Fruit fly (Drosophila melanogaster) whole organism, embryonic: ENCODE data around the gene CG9672.

Source experiments
- Ada2b ChIP-seq: fragments of 200-800 bp; sonication (Bioruptor generic); IDR thresholded peaks from 2 replicates; pipeline ENCODE4 v1.3.6; 2022; ENCODE audit warnings: missing biosample characterization, missing genetic modification characterization
- Adf1 ChIP-seq: fragments of 200-800 bp; sonication (Bioruptor generic); IDR thresholded peaks from 2 replicates; pipeline ENCODE4 v1.3.6; 2022; ENCODE audit warnings: missing biosample characterization, missing genetic modification characterization
- CG10462 ChIP-seq: fragments of 200-800 bp; sonication (Bioruptor generic); optimal IDR thresholded peaks from 2 replicates; lab custom pipeline; 2016; ENCODE audit warnings: missing biosample characterization, missing genetic modification characterization
- CG10959 ChIP-seq: fragments of 200-800 bp; sonication (Bioruptor generic); IDR thresholded peaks from 2 replicates; pipeline ENCODE4 v1.3.6; 2022; ENCODE audit warnings: missing biosample characterization, missing genetic modification characterization
- CG12744 ChIP-seq: fragments of 200-800 bp; sonication (Bioruptor generic); optimal IDR thresholded peaks from 2 replicates; lab custom pipeline; 2016; ENCODE audit warnings: missing biosample characterization, missing genetic modification characterization
- CG13287 ChIP-seq: fragments of 200-800 bp; sonication (Bioruptor generic); IDR thresholded peaks from 2 replicates; pipeline ENCODE4 v1.3.6; 2022; ENCODE audit warnings: missing biosample characterization, missing genetic modification characterization; ENCODE audit not compliant: partially characterized antibody
- CG13296 ChIP-seq: fragments of 200-800 bp; sonication (Bioruptor generic); optimal IDR thresholded peaks from 3 replicates; lab custom pipeline; 2018; ENCODE audit warnings: missing biosample characterization, mild to moderate bottlenecking, missing genetic modification characterization
- CG13894 ChIP-seq: fragments of 200-800 bp; sonication (Bioruptor generic); optimal IDR thresholded peaks from 3 replicates; lab custom pipeline; 2018; ENCODE audit warnings: missing biosample characterization, mild to moderate bottlenecking, missing genetic modification characterization, moderate library complexity
- CG1647 ChIP-seq: fragments of 200-800 bp; sonication (Bioruptor generic); optimal IDR thresholded peaks from 3 replicates; lab custom pipeline; 2016; ENCODE audit warnings: missing biosample characterization, missing genetic modification characterization
- CG30431 ChIP-seq: fragments of 200-800 bp; sonication (Bioruptor generic); optimal IDR thresholded peaks from 2 replicates; lab custom pipeline; 2017; ENCODE audit warnings: missing biosample characterization, missing genetic modification characterization
- CG4424 ChIP-seq: fragments of 200-800 bp; sonication (Bioruptor generic); optimal IDR thresholded peaks from 3 replicates; lab custom pipeline; 2016; ENCODE audit warnings: missing biosample characterization, missing genetic modification characterization
- CG7271 ChIP-seq: fragments of 200-800 bp; sonication (Bioruptor generic); optimal IDR thresholded peaks from 2 replicates; lab custom pipeline; 2018; ENCODE audit warnings: missing biosample characterization, mild to moderate bottlenecking, missing genetic modification characterization, moderate library complexity
- CG9876 ChIP-seq: fragments of 200-800 bp; sonication (Bioruptor generic); optimal IDR thresholded peaks from 2 replicates; lab custom pipeline; 2016; ENCODE audit warnings: missing biosample characterization, missing genetic modification characterization
- CkIIα-i1 ChIP-seq: fragments of 200-800 bp; sonication (Bioruptor generic); IDR thresholded peaks from 2 replicates; pipeline ENCODE4 v1.3.6; 2022; ENCODE audit warnings: missing biosample characterization, missing genetic modification characterization
- Dbx ChIP-seq: fragments of 200-800 bp; sonication (Bioruptor generic); IDR thresholded peaks from 3 replicates; pipeline ENCODE4 v1.3.6; 2022; ENCODE audit warnings: missing biosample characterization, missing genetic modification characterization
- Doc2 ChIP-seq: fragments of 200-800 bp; sonication (Bioruptor generic); IDR thresholded peaks from 2 replicates; pipeline ENCODE4 v1.3.6; 2022; ENCODE audit warnings: missing biosample characterization, missing genetic modification characterization
- E2f2 ChIP-seq: fragments of 200-800 bp; sonication (Bioruptor generic); IDR thresholded peaks from 2 replicates; pipeline ENCODE4 v1.3.6; 2022; ENCODE audit warnings: missing biosample characterization, missing genetic modification characterization
- Fer2 ChIP-seq: fragments of 200-800 bp; sonication (Bioruptor generic); optimal IDR thresholded peaks from 2 replicates; lab custom pipeline; 2018; ENCODE audit warnings: missing biosample characterization, mild to moderate bottlenecking, missing genetic modification characterization, moderate library complexity
- Hand ChIP-seq: fragments of 200-800 bp; sonication (Bioruptor generic); optimal IDR thresholded peaks from 2 replicates; lab custom pipeline; 2017; ENCODE audit warnings: mild to moderate bottlenecking, missing biosample characterization, missing genetic modification reagents, missing genetic modification characterization
- Hr3 ChIP-seq: fragments of 200-800 bp; sonication (Bioruptor generic); optimal IDR thresholded peaks from 3 replicates; lab custom pipeline; 2016; ENCODE audit warnings: missing biosample characterization, missing genetic modification characterization
- NC2β ChIP-seq: fragments of 200-800 bp; sonication (Bioruptor generic); optimal IDR thresholded peaks from 2 replicates; lab custom pipeline; 2016; ENCODE audit warnings: missing biosample characterization, missing genetic modification characterization
- Spps ChIP-seq: fragments of 200-800 bp; sonication (Bioruptor generic); optimal IDR thresholded peaks from 2 replicates; lab custom pipeline; 2018; ENCODE audit warnings: missing biosample characterization, mild to moderate bottlenecking, missing genetic modification characterization
- bcd ChIP-seq: fragments of 200-800 bp; sonication (Bioruptor generic); optimal IDR thresholded peaks from 2 replicates; lab custom pipeline; 2017; ENCODE audit warnings: missing biosample characterization, mild to moderate bottlenecking, missing genetic modification characterization
- bsh ChIP-seq, 2 experiments: fragments of 200-800 bp; sonication (Bioruptor generic); optimal IDR thresholded peaks; 2 replicates each; lab custom pipeline; 2017 to 2018; ENCODE audit warnings: mild to moderate bottlenecking in 2 of 2, missing biosample characterization in 2 of 2, missing genetic modification characterization in 2 of 2, moderate library complexity in 1 of 2
- chm ChIP-seq: fragments of 200-800 bp; sonication (Bioruptor generic); IDR thresholded peaks from 2 replicates; pipeline ENCODE4 v1.3.6; 2022; ENCODE audit warnings: missing biosample characterization, missing genetic modification characterization
- corto ChIP-seq: fragments of 200-800 bp; sonication (Bioruptor generic); optimal IDR thresholded peaks from 2 replicates; lab custom pipeline; 2016; ENCODE audit warnings: missing biosample characterization, mild to moderate bottlenecking, missing genetic modification characterization, moderate library complexity
- danr ChIP-seq: fragments of 200-800 bp; sonication (Bioruptor generic); IDR thresholded peaks from 2 replicates; pipeline ENCODE4 v1.3.6; 2022; ENCODE audit warnings: missing biosample characterization, missing genetic modification characterization
- dmrt99B ChIP-seq: fragments of 200-800 bp; sonication (Bioruptor generic); optimal IDR thresholded peaks from 2 replicates; lab custom pipeline; 2018; ENCODE audit warnings: missing biosample characterization, mild to moderate bottlenecking, missing genetic modification characterization, moderate library complexity
- ems ChIP-seq: fragments of 200-800 bp; sonication (Bioruptor generic); optimal IDR thresholded peaks from 3 replicates; lab custom pipeline; 2016; ENCODE audit warnings: missing biosample characterization, missing genetic modification characterization
- esg ChIP-seq: fragments of 200-800 bp; sonication (Bioruptor generic); conservative IDR thresholded peaks from 2 replicates; pipeline ENCODE4 v1.3.6; 2022; ENCODE audit warnings: missing biosample characterization, missing genetic modification characterization
- fd3F ChIP-seq: fragments of 200-800 bp; sonication (Bioruptor generic); optimal IDR thresholded peaks from 2 replicates; lab custom pipeline; 2018; ENCODE audit warnings: missing biosample characterization, mild to moderate bottlenecking, missing genetic modification characterization, moderate library complexity
- fu2 ChIP-seq: fragments of 200-800 bp; sonication (Bioruptor generic); optimal IDR thresholded peaks from 2 replicates; lab custom pipeline; 2016; ENCODE audit warnings: missing biosample characterization, missing genetic modification characterization
- gro ChIP-seq: fragments of 200-800 bp; sonication (Bioruptor generic); optimal IDR thresholded peaks from 2 replicates; lab custom pipeline; 2016; ENCODE audit warnings: missing biosample characterization, missing genetic modification characterization
- ham ChIP-seq: fragments of 200-800 bp; sonication (Bioruptor generic); IDR thresholded peaks from 2 replicates; pipeline ENCODE4 v1.3.6; 2022; ENCODE audit warnings: missing biosample characterization, missing genetic modification characterization
- jing ChIP-seq: fragments of 200-800 bp; sonication (Bioruptor generic); optimal IDR thresholded peaks from 2 replicates; lab custom pipeline; 2018; ENCODE audit warnings: missing biosample characterization, mild to moderate bottlenecking, missing genetic modification characterization
- ken ChIP-seq: fragments of 200-800 bp; sonication (Bioruptor generic); IDR thresholded peaks from 3 replicates; pipeline ENCODE4 v1.3.6; 2022; ENCODE audit warnings: missing biosample characterization, missing genetic modification characterization
- kni ChIP-seq: fragments of 200-800 bp; sonication (Bioruptor generic); optimal IDR thresholded peaks from 3 replicates; lab custom pipeline; 2017; ENCODE audit warnings: mild to moderate bottlenecking, missing biosample characterization, missing genetic modification reagents, missing genetic modification characterization
- mld ChIP-seq: fragments of 200-800 bp; sonication (Bioruptor generic); IDR thresholded peaks from 3 replicates; pipeline ENCODE4 v1.3.6; 2022; ENCODE audit warnings: missing biosample characterization, missing genetic modification characterization; ENCODE audit not compliant: partially characterized antibody
- nau ChIP-seq: fragments of 200-800 bp; sonication (Bioruptor generic); optimal IDR thresholded peaks from 3 replicates; lab custom pipeline; 2017; ENCODE audit warnings: missing biosample characterization, mild to moderate bottlenecking, missing genetic modification characterization, missing genetic modification reagents
- p53 ChIP-seq: fragments of 200-800 bp; sonication (Bioruptor generic); optimal IDR thresholded peaks from 2 replicates; lab custom pipeline; 2016; ENCODE audit warnings: missing biosample characterization, missing genetic modification characterization
- psq ChIP-seq: fragments of 200-800 bp; sonication (Bioruptor generic); optimal IDR thresholded peaks from 2 replicates; lab custom pipeline; 2017; ENCODE audit warnings: missing biosample characterization, missing genetic modification characterization
- salm ChIP-seq: fragments of 200-800 bp; sonication (Bioruptor generic); optimal IDR thresholded peaks from 2 replicates; lab custom pipeline; 2018; ENCODE audit warnings: missing biosample characterization, mild to moderate bottlenecking, missing genetic modification characterization
- scrt ChIP-seq: fragments of 200-800 bp; sonication (Bioruptor generic); optimal IDR thresholded peaks from 2 replicates; lab custom pipeline; 2018; ENCODE audit warnings: missing biosample characterization, mild to moderate bottlenecking, missing genetic modification characterization, moderate library complexity
- sima ChIP-seq: fragments of 200-800 bp; sonication (Bioruptor generic); optimal IDR thresholded peaks from 2 replicates; lab custom pipeline; 2016; ENCODE audit warnings: missing biosample characterization, missing genetic modification characterization
- so ChIP-seq: fragments of 200-800 bp; sonication (Bioruptor generic); IDR thresholded peaks from 3 replicates; pipeline ENCODE4 v1.3.6; 2022; ENCODE audit warnings: missing biosample characterization, missing genetic modification characterization
- ssp ChIP-seq: fragments of 200-800 bp; sonication (Bioruptor generic); IDR thresholded peaks from 2 replicates; pipeline ENCODE4 v1.3.6; 2022; ENCODE audit warnings: missing biosample characterization, missing genetic modification characterization
- tna ChIP-seq: fragments of 200-800 bp; sonication (Bioruptor generic); IDR thresholded peaks from 2 replicates; pipeline ENCODE4 v1.3.6; 2022; ENCODE audit warnings: missing biosample characterization, missing genetic modification characterization; ENCODE audit not compliant: partially characterized antibody
- wdn ChIP-seq: fragments of 200-800 bp; sonication (Bioruptor generic); IDR thresholded peaks from 2 replicates; pipeline ENCODE4 v1.3.6; 2022; ENCODE audit warnings: missing biosample characterization, missing genetic modification characterization
- wor ChIP-seq: fragments of 200-800 bp; sonication (Bioruptor generic); IDR thresholded peaks from 2 replicates; pipeline ENCODE4 v1.3.6; 2022; ENCODE audit warnings: missing biosample characterization, missing genetic modification characterization

CG9672 gene

dm6 chrX:16750712-16751578, 44.3 kb upstream of the CG9672 start (continued):
- no peak for TF ChIP-seq CG1647
- TF ChIP-seq Spps: peak; percentile 63
- peak; percentile 44 for TF ChIP-seq salm (tag; lab: Kevin White, UChicago)
- TF ChIP-seq E2f2 (GFP tag; lab: Robert Waterston, UW): no peak
- no peak for TF ChIP-seq CG10959
- peak; percentile 35; the same call in 1 of the 3 replicates for TF ChIP-seq ken (GFP tag; lab: Robert Waterston, UW)
- TF ChIP-seq Dbx (GFP tag; lab: Robert Waterston, UW): no peak
- TF ChIP-seq bcd (GFP tag; lab: Kevin White, UChicago): peak; percentile 54
- peak; percentile 52 for TF ChIP-seq nau (GFP tag; lab: Kevin White, UChicago)
- no peak for TF ChIP-seq Ada2b (GFP tag; lab: Robert Waterston, UW)
- no peak for TF ChIP-seq Adf1 (GFP tag; lab: Robert Waterston, UW)
- TF ChIP-seq dmrt99B (tag; lab: Kevin White, UChicago): peak; percentile 84
- peak; percentile 66 for TF ChIP-seq kni (GFP tag; lab: Kevin White, UChicago)
- no peak for TF ChIP-seq p53 (GFP tag; lab: Kevin White, UChicago)
- peak; percentile 50 for TF ChIP-seq gro (GFP tag; lab: Kevin White, UChicago)
- peak; percentile 71 for TF ChIP-seq CG4424
- TF ChIP-seq scrt (GFP tag; lab: Kevin White, UChicago): peak; percentile 73
- TF ChIP-seq chm (GFP tag; lab: Robert Waterston, UW): no peak; the same call in 1 of the 2 replicates
- peak; percentile 79; the same call in 1 of the 3 replicates for TF ChIP-seq so (GFP tag; lab: Robert Waterston, UW)
- TF ChIP-seq CG13287 (GFP tag; lab: Robert Waterston, UW): no peak
- no peak for TF ChIP-seq sima (GFP tag; lab: Kevin White, UChicago)
- no peak for TF ChIP-seq fu2 (GFP tag; lab: Kevin White, UChicago)
- TF ChIP-seq ems (GFP tag; lab: Kevin White, UChicago): no peak
- no peak for TF ChIP-seq Hr3
- no peak for TF ChIP-seq ssp (GFP tag; lab: Robert Waterston, UW)
- peak; percentile 59 for TF ChIP-seq CG10462
- no peak for TF ChIP-seq NC2β
- no peak for TF ChIP-seq ham (GFP tag; lab: Robert Waterston, UW)
- TF ChIP-seq jing (GFP tag; lab: Kevin White, UChicago): no peak
- no peak for TF ChIP-seq Doc2 (GFP tag; lab: Robert Waterston, UW)
- TF ChIP-seq CG30431 (GFP tag; lab: Kevin White, UChicago): peak; percentile 54
- peak; percentile 77 to 97 for TF ChIP-seq bsh (GFP tag; optimal IDR thresholded peaks at IDR 0.05; lab: Kevin White, UChicago)
- no peak for TF ChIP-seq Hand (GFP tag; lab: Kevin White, UChicago)
- peak; percentile 78 for TF ChIP-seq corto (GFP tag; lab: Kevin White, UChicago)
- peak; percentile 36; the same call in 1 of the 2 replicates for TF ChIP-seq esg (GFP tag; lab: Robert Waterston, UW)
- no peak for TF ChIP-seq CG9876 (GFP tag; lab: Kevin White, UChicago)
- no peak; the same call in 1 of the 2 replicates for TF ChIP-seq danr (GFP tag; lab: Robert Waterston, UW)
- TF ChIP-seq fd3F (GFP tag; lab: Kevin White, UChicago): peak; percentile 40
- TF ChIP-seq wdn: no peak
- TF ChIP-seq mld (GFP tag; lab: Robert Waterston, UW): no peak
- no peak for TF ChIP-seq psq (GFP tag; lab: Kevin White, UChicago)
- no peak for TF ChIP-seq CG7271 (tag; lab: Kevin White, UChicago)
- peak; percentile 32 for TF ChIP-seq CG13894
- TF ChIP-seq CkIIα-i1 (GFP tag; lab: Robert Waterston, UW): no peak
- TF ChIP-seq Fer2: peak; percentile 41
- peak; percentile 26; the same call in 1 of the 2 replicates for TF ChIP-seq wor (GFP tag; lab: Robert Waterston, UW)
- peak; percentile 5 for TF ChIP-seq CG12744 (GFP tag; lab: Kevin White, UChicago)
- TF ChIP-seq CG13296 (GFP tag; lab: Kevin White, UChicago): peak; percentile 82
- no peak for TF ChIP-seq tna (GFP tag; lab: Robert Waterston, UW)
